Fruit fly (Drosophila melanogaster): ENCODE results near the gene CG7101.

The CG7101 gene

DNA sequence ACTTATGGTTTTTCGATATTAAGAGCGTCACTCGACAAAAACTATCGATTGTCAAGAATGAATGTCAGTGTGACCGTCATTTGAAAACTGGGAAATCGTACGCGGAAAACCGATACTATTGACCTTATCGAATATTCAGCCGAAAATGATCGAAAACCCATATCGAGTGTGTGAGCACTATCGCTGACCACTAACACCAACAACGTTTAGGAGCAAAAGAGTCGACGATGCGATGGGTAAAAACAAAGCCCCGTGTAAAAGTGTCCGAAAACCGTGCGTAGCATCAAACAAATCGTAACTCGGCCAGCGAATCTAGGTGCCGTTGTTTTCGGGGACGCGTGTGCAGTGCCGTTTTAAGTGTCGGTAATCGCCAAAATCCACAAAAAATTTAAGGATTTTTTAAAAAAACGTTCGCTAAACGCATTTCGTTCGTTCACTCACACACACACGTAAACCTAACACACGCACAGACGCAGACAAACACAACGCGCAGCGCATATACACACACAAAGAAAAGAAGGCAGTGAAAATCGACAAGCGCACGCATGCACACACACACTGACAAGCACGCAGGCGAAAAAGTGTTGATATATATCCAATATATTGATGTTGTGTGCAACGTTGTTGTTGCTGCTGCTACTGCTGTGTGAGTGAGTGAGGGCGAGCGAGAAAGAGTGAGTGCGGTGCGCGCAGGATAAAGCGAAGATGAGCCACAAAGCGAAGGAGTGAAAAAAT, 33.5 kb downstream of the CG7101 start, which contains the start of the genes CG7326 and Dora:
Gene CG7326 (minus strand): TSS at position 29 of the 735 bp plus-strand sequence.
Gene Dora (plus strand): TSS at position 203 of the 735 bp plus-strand sequence.
- peak; percentile 56 for TF ChIP-seq CG17801 (GFP tag; optimal IDR thresholded peaks at IDR 0.05; ENCODE audit: partially characterized antibody)

DNA sequence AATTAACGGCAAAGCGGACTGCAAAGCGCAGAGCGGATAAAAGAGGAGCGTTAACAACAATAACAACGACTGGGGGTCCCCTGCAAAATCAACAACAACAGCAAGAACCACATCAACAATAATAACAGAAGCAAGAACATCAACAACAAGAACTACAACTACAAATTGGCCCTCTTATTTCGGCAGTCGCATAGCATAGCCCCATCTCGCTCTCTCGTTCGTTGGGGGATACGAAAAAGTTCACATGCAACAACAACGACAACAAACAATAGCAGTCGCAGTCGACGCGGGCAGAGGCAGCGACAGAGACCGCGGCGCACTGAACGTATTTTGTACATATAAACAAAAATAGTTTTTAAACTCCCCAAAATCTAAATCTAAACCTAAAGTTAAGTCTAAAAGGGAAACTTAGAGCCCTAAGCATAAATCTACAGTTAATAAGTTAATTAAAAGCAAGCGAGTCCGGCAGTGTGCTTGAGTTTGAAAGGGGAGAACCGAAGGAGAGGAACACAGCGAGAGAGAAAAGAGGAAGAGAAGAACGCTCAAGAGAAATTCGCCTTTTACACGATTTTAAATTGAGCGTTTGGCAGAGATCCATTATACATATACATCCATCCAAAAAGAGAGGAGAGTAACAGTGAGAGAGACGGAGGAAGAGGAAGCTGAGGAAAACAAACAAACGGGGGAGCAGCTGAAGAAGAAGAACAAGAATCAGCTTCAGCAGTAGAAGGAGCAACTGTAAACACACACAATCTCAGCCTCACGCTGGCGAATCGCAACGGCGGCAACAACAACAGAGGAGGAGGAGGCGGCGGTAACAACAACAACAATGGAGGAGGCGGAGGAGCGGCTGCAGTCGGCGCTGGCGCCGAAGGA, 34.3 kb downstream of the CG7101 start:
- TF ChIP-seq CG17801 (GFP tag; optimal IDR thresholded peaks at IDR 0.05; ENCODE audit: partially characterized antibody), result no peak

DNA sequence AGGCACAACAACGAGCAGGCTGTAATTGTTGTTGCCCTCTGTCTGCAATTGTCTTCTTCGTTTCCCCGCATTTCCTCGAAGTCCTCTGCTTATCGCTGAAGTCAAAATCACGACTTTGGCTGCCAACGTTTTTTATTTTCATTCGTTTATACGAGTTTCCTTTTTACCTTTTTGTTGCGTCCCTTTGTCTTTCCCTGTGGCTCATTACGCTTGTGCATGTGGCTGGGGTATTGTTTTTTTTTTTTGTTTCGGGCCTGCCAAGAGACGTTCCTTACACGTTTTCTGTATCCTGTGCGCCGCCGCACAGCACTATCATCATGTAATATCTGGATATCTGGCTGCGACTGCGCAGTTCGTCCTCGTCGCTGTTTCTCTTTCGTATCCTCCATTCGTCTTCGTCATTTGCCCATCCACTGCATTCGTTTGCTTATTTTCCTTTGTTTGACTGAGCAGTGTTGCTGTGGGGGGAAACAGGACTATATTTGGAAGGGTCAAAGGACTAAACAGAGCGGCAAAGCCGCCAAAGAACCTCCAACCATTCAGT, 36.0 kb downstream of the CG7101 start:
- TF ChIP-seq CG17801 (GFP tag; optimal IDR thresholded peaks at IDR 0.05; ENCODE audit: partially characterized antibody), result no peak

DNA sequence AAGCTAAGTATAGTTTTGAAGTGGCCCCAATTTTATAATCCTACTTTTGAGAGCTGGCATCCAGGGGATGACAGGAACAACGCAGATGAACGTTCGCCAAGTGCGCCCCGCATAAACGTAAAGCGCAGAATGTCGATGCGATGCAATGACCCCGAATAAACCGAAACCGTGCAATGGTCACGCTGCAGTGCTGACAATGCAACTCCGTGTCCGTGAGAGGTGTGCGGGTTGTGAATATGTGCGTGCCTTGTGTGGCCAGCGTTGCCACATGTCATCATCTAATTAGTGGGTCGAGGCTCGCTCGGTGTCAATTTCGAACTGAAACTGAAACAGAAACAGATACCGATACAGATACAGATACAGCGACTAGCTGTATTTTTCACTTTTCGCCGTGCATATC, 37.8 kb downstream of the CG7101 start:
- no peak for TF ChIP-seq CG17801 (GFP tag; optimal IDR thresholded peaks at IDR 0.05; ENCODE audit: partially characterized antibody)

DNA sequence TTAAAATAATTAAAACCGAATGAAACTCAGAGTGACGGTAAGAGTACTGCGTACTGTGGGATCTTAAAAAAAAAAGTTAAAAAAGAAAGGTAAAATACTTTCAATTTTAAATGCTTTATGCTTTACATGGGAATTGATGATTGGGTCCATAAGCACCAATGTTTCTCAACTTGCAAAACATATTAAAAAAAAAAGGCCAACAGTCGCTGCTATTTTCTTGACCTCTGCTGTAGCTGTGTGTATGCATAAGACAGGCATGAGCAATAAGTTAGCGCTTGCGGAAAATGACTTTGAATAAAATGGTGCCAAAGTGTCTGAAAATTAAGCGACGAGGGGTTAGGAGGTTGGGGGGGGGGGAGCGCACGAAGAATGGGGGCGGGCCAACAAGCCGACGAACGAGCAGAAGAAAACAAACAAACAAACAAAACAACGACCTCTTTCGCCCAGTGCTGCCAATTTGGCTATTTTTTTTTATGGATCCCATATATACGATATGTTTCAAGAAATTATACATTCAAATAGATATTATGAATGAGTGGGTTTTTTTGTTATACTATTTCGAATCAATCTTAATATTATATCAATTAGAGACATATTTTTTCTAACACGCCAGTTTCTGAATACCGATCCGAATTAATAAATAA, 39.2 kb downstream of the CG7101 start:
- TF ChIP-seq CG17801 (GFP tag; optimal IDR thresholded peaks at IDR 0.05; ENCODE audit: partially characterized antibody), result no peak
